Worm (Caenorhabditis elegans) whole organism, L4 larva: Measurements from ENCODE around the gene bath-38.

Source experiments
- F10B5.3 ChIP-seq: sonication (generic microtip); optimal IDR thresholded peaks from 2 replicates; lab custom pipeline; 2016; ENCODE audit warnings: mild to moderate bottlenecking, missing genetic modification characterization, missing compliant biosample characterization
- F26F4.8 ChIP-seq: fragments of 200-800 bp; sonication (Bioruptor generic); conservative IDR thresholded peaks from 2 replicates; pipeline ENCODE4 v1.3.6; 2022; ENCODE audit warnings: missing genetic modification characterization, missing compliant biosample characterization
- F44E2.7 ChIP-seq: fragments of 200-800 bp; sonication (Bioruptor generic); IDR thresholded peaks from 2 replicates; pipeline ENCODE4 v2.1.2; 2022; ENCODE audit warnings: missing genetic modification characterization, missing compliant biosample characterization
- Y105C5A.15 ChIP-seq: fragments of 200-800 bp; sonication (Bioruptor generic); IDR thresholded peaks from 2 replicates; pipeline ENCODE4 v1.3.6; 2022; ENCODE audit warnings: missing genetic modification characterization, missing compliant biosample characterization
- Y75B8A.6 ChIP-seq: fragments of 200-800 bp; sonication (Bioruptor generic); IDR thresholded peaks from 2 replicates; pipeline ENCODE4 v1.3.6; 2022; ENCODE audit warnings: missing genetic modification reagents, missing genetic modification characterization, missing compliant biosample characterization
- aha-1 ChIP-seq: fragments of 150-350 bp; peaks from one replicate; lab custom pipeline; 2014; ENCODE audit warnings: missing biosample characterization, missing genetic modification characterization
- ama-1 ChIP-seq: fragments of 150-350 bp; optimal IDR thresholded peaks from 2 replicates; lab custom pipeline; 2014; ENCODE audit warnings: inconsistent platforms, mixed read lengths
- attf-4 ChIP-seq: sonication (generic microtip); optimal IDR thresholded peaks from 3 replicates; lab custom pipeline; 2017; ENCODE audit warnings: missing biosample characterization, missing genetic modification characterization
- ceh-20 ChIP-seq: fragments of 200-800 bp; sonication (Bioruptor generic); IDR thresholded peaks from 2 replicates; pipeline ENCODE4 v1.3.6; 2022; ENCODE audit warnings: missing genetic modification reagents, missing genetic modification characterization, missing compliant biosample characterization
- ceh-32 ChIP-seq: sonication (generic microtip); optimal IDR thresholded peaks from 2 replicates; lab custom pipeline; 2016; ENCODE audit warnings: mild to moderate bottlenecking, missing genetic modification characterization, missing compliant biosample characterization; ENCODE audit not compliant: poor library complexity
- ceh-62 ChIP-seq: sonication (generic microtip); optimal IDR thresholded peaks from 2 replicates; lab custom pipeline; 2017; ENCODE audit warnings: missing biosample characterization, missing genetic modification characterization
- ceh-82 ChIP-seq: sonication (generic microtip); optimal IDR thresholded peaks from 2 replicates; lab custom pipeline; 2017; ENCODE audit warnings: missing biosample characterization, missing genetic modification characterization
- ces-1 ChIP-seq: fragments of 150-350 bp; sonication (generic microtip); optimal IDR thresholded peaks from 4 replicates; lab custom pipeline; 2014; ENCODE audit warnings: missing biosample characterization, missing genetic modification reagents, missing genetic modification characterization
- cey-2 ChIP-seq: sonication (generic microtip); optimal IDR thresholded peaks from 3 replicates; lab custom pipeline; 2017; ENCODE audit warnings: missing genetic modification characterization, mild to moderate bottlenecking, missing compliant biosample characterization, antibody characterized with exemption, borderline replicate concordance; ENCODE audit not compliant: insufficient read depth
- ctbp-1 ChIP-seq: fragments of 200-800 bp; sonication (Bioruptor generic); IDR thresholded peaks from 2 replicates; pipeline ENCODE4 v1.3.6; 2022; ENCODE audit warnings: missing genetic modification reagents, missing genetic modification characterization, missing compliant biosample characterization
- daf-12 ChIP-seq: fragments of 150-350 bp; optimal IDR thresholded peaks from 2 replicates; lab custom pipeline; 2014; ENCODE audit warnings: missing biosample characterization, missing genetic modification reagents, missing genetic modification characterization
- daf-19 ChIP-seq: fragments of 200-800 bp; sonication (Bioruptor generic); conservative IDR thresholded peaks from 2 replicates; pipeline ENCODE4 v1.3.6; 2022; ENCODE audit warnings: missing genetic modification characterization, missing compliant biosample characterization
- dmd-6 ChIP-seq: fragments of 200-800 bp; sonication (Bioruptor generic); IDR thresholded peaks from 2 replicates; pipeline ENCODE4 v1.3.6; 2022; ENCODE audit warnings: missing genetic modification reagents, missing genetic modification characterization, missing compliant biosample characterization
- dve-1 ChIP-seq: sonication (generic microtip); optimal IDR thresholded peaks from 2 replicates; lab custom pipeline; 2017; ENCODE audit warnings: antibody characterized with exemption, mild to moderate bottlenecking, missing genetic modification characterization, missing compliant biosample characterization; ENCODE audit not compliant: insufficient read depth
- egl-27 ChIP-seq: sonication (generic microtip); optimal IDR thresholded peaks from 3 replicates; lab custom pipeline; 2017; ENCODE audit warnings: missing biosample characterization, missing genetic modification reagents, missing genetic modification characterization
- gei-8 ChIP-seq: fragments of 200-800 bp; sonication (Bioruptor generic); optimal IDR thresholded peaks from 2 replicates; lab custom pipeline; 2018; ENCODE audit warnings: mild to moderate bottlenecking, missing genetic modification characterization, missing compliant biosample characterization
- hif-1 ChIP-seq, 2 experiments: sonication (generic microtip); optimal IDR thresholded peaks; 2 replicates each; lab custom pipeline; 2016 to 2017; ENCODE audit warnings: missing compliant biosample characterization in 2 of 2, missing genetic modification characterization in 2 of 2, missing genetic modification reagents in 2 of 2, missing genotype in 2 of 2, mild to moderate bottlenecking in 1 of 2
- hlh-11 ChIP-seq: fragments of 200-800 bp; sonication (Bioruptor generic); optimal IDR thresholded peaks from 2 replicates; lab custom pipeline; 2018; ENCODE audit warnings: mild to moderate bottlenecking, missing genetic modification characterization, missing compliant biosample characterization
- hlh-30 ChIP-seq: sonication (generic microtip); optimal IDR thresholded peaks from 2 replicates; lab custom pipeline; 2017; ENCODE audit warnings: antibody characterized with exemption, mild to moderate bottlenecking, missing genetic modification characterization, missing compliant biosample characterization; ENCODE audit not compliant: insufficient read depth
- jun-1 ChIP-seq: fragments of 150-350 bp; optimal IDR thresholded peaks from 2 replicates; lab custom pipeline; 2014; ENCODE audit warnings: missing biosample characterization, missing genetic modification reagents, missing genetic modification characterization
- lin-1 ChIP-seq: fragments of 200-800 bp; sonication (Bioruptor generic); IDR thresholded peaks from 2 replicates; pipeline ENCODE4 v1.3.6; 2022; ENCODE audit warnings: missing genetic modification reagents, missing genetic modification characterization, missing compliant biosample characterization
- lin-13 ChIP-seq: fragments of 150-350 bp; optimal IDR thresholded peaks from 2 replicates; lab custom pipeline; 2014; ENCODE audit warnings: missing biosample characterization, missing genetic modification reagents, missing genetic modification characterization
- lin-39 ChIP-seq: fragments of 150-350 bp; optimal IDR thresholded peaks from 2 replicates; lab custom pipeline; 2014; ENCODE audit warnings: missing biosample characterization, missing genetic modification reagents, missing genetic modification characterization
- lir-3 ChIP-seq: sonication (generic microtip); optimal IDR thresholded peaks from 2 replicates; lab custom pipeline; 2016; ENCODE audit warnings: mild to moderate bottlenecking, missing genetic modification characterization, missing compliant biosample characterization
- lsy-2 ChIP-seq, 2 experiments: fragments of 150-350 bp in 1 of 2; sonication (generic microtip) in 1 of 2; optimal IDR thresholded peaks; 2 replicates each; lab custom pipeline; 2014 to 2017; ENCODE audit warnings: missing biosample characterization in 2 of 2, missing genetic modification characterization in 2 of 2
- madf-5 ChIP-seq, 2 experiments: fragments of 200-800 bp; sonication (Bioruptor generic); IDR thresholded peaks; 2 replicates each; pipeline ENCODE4 v1.3.6; 2022; ENCODE audit warnings: missing compliant biosample characterization in 2 of 2, missing genetic modification characterization in 2 of 2
- madf-9 ChIP-seq: fragments of 200-800 bp; sonication (Bioruptor generic); conservative IDR thresholded peaks from 2 replicates; pipeline ENCODE4 v1.3.6; 2022; ENCODE audit warnings: missing genetic modification reagents, missing genetic modification characterization, missing compliant biosample characterization
- mdl-1 ChIP-seq, 2 experiments: fragments of 150-350 bp in 1 of 2; sonication (generic microtip) in 1 of 2; optimal IDR thresholded peaks; 2 replicates each; lab custom pipeline; 2014 to 2017; ENCODE audit warnings: missing biosample characterization in 2 of 2, missing genetic modification characterization in 2 of 2
- mxl-3 ChIP-seq: fragments of 200-800 bp; sonication (Bioruptor generic); optimal IDR thresholded peaks from 2 replicates; lab custom pipeline; 2018; ENCODE audit warnings: mild to moderate bottlenecking, missing genetic modification characterization, missing compliant biosample characterization
- nhr-10 ChIP-seq: fragments of 150-350 bp; optimal IDR thresholded peaks from 2 replicates; lab custom pipeline; 2014; ENCODE audit warnings: missing biosample characterization, missing genetic modification characterization
- nhr-28 ChIP-seq: fragments of 150-350 bp; optimal IDR thresholded peaks from 2 replicates; lab custom pipeline; 2014; ENCODE audit warnings: missing biosample characterization, missing genetic modification characterization
- nhr-6 ChIP-seq: fragments of 150-350 bp; optimal IDR thresholded peaks from 2 replicates; lab custom pipeline; 2014; ENCODE audit warnings: missing biosample characterization, missing genetic modification characterization
- php-3 ChIP-seq: fragments of 200-800 bp; sonication (Bioruptor generic); IDR thresholded peaks from 2 replicates; pipeline ENCODE4 v1.3.6; 2022; ENCODE audit warnings: missing genetic modification reagents, missing genetic modification characterization, missing compliant biosample characterization
- pqm-1 ChIP-seq: sonication (generic microtip); optimal IDR thresholded peaks from 2 replicates; lab custom pipeline; 2017; ENCODE audit warnings: missing biosample characterization, missing genetic modification characterization
- rbr-2 ChIP-seq: sonication (generic microtip); optimal IDR thresholded peaks from 2 replicates; lab custom pipeline; 2016; ENCODE audit warnings: missing genotype, missing genetic modification characterization, missing compliant biosample characterization
- saeg-2 ChIP-seq: fragments of 200-800 bp; sonication (Bioruptor generic); IDR thresholded peaks from 2 replicates; pipeline ENCODE4 v1.3.6; 2022; ENCODE audit warnings: missing genetic modification reagents, missing genetic modification characterization, missing compliant biosample characterization
- set-16 ChIP-seq: fragments of 200-800 bp; sonication (Bioruptor generic); IDR thresholded peaks from 2 replicates; pipeline ENCODE4 v1.3.6; 2022; ENCODE audit warnings: missing genetic modification reagents, missing genetic modification characterization, missing compliant biosample characterization
- skn-1 ChIP-seq: fragments of 150-350 bp; optimal IDR thresholded peaks from 2 replicates; lab custom pipeline; 2014; ENCODE audit warnings: missing biosample characterization, missing genetic modification characterization
- snpc-1.2 ChIP-seq: fragments of 200-800 bp; sonication (Bioruptor generic); IDR thresholded peaks from 2 replicates; pipeline ENCODE4 v1.3.6; 2022; ENCODE audit warnings: missing genetic modification reagents, missing genetic modification characterization, missing compliant biosample characterization
- snpc-4 ChIP-seq: fragments of 150-350 bp; optimal IDR thresholded peaks from 2 replicates; lab custom pipeline; 2014; ENCODE audit warnings: missing biosample characterization, missing genetic modification characterization
- spr-3 ChIP-seq: fragments of 200-800 bp; sonication (Bioruptor generic); optimal IDR thresholded peaks from 2 replicates; lab custom pipeline; 2018; ENCODE audit warnings: mild to moderate bottlenecking, missing genetic modification characterization, missing compliant biosample characterization
- tra-1 ChIP-seq: fragments of 200-800 bp; sonication (Bioruptor generic); IDR thresholded peaks from 2 replicates; pipeline ENCODE4 v1.3.6; 2022; ENCODE audit warnings: missing genetic modification reagents, missing genetic modification characterization, missing compliant biosample characterization
- unc-39 ChIP-seq: sonication (generic microtip); optimal IDR thresholded peaks from 2 replicates; lab custom pipeline; 2017; ENCODE audit warnings: missing biosample characterization, missing genetic modification characterization
- unc-62 ChIP-seq, 3 experiments: fragments of 150-350 bp in 1 of 3; sonication (generic microtip); optimal IDR thresholded peaks in 2 of 3; peaks in 1 of 3; 1 replicate in 1 of 3; 2 replicates in 2 of 3; lab custom pipeline; 2014 to 2017; ENCODE audit warnings: missing biosample characterization in 3 of 3, missing genetic modification characterization in 3 of 3, missing genetic modification reagents in 3 of 3, missing genotype in 1 of 3
- zag-1 ChIP-seq: fragments of 150-350 bp; optimal IDR thresholded peaks from 2 replicates; lab custom pipeline; 2014; ENCODE audit warnings: missing biosample characterization, missing genetic modification characterization
- zfp-2 ChIP-seq: sonication (generic microtip); optimal IDR thresholded peaks from 2 replicates; lab custom pipeline; 2016; ENCODE audit warnings: mild to moderate bottlenecking, missing genetic modification characterization, missing compliant biosample characterization
- zip-2 ChIP-seq: fragments of 150-350 bp; optimal IDR thresholded peaks from 2 replicates; lab custom pipeline; 2014; ENCODE audit warnings: missing biosample characterization, missing genetic modification characterization

The bath-38 gene

ce11 chrII:10001065-10001464 lies 44.0 kb downstream of the bath-38 start, which contains the start of gene nlt-1 (continued):
- TF ChIP-seq hlh-30: peak; percentile 39
- TF ChIP-seq Y75B8A.6 (GFP tag; lab: Robert Waterston, UW): no peak
- TF ChIP-seq gei-8 (GFP tag; lab: Kevin White, UChicago): no peak
- TF ChIP-seq ceh-20: peak; percentile 92
- no peak for TF ChIP-seq jun-1
- no peak for TF ChIP-seq ceh-82 (tag; lab: Kevin White, UChicago)
- no peak for TF ChIP-seq ceh-62 (tag; lab: Kevin White, UChicago)
- TF ChIP-seq F26F4.8: no peak
- peak; percentile 86 for TF ChIP-seq hlh-11 (tag; lab: Kevin White, UChicago)
- peak; percentile 98 for TF ChIP-seq php-3
- no peak for TF ChIP-seq daf-19 (GFP tag; lab: Robert Waterston, UW)
- no peak for TF ChIP-seq egl-27 (tag; lab: Kevin White, UChicago)
- peak; percentile 91 for TF ChIP-seq dmd-6
- TF ChIP-seq cey-2 (tag; lab: Kevin White, UChicago): no peak
- TF ChIP-seq attf-4 (tag; lab: Kevin White, UChicago): no peak
- TF ChIP-seq ctbp-1: no peak
- no peak for TF ChIP-seq F10B5.3 (tag; lab: Kevin White, UChicago)
- peak; percentile 81 for TF ChIP-seq dve-1 (tag; lab: Kevin White, UChicago)
- no peak for TF ChIP-seq lin-13 (GFP tag; lab: Kevin White, UChicago)
- no peak for TF ChIP-seq ama-1 (lab: Kevin White, UChicago)
- peak; percentile 24 for TF ChIP-seq nhr-6 (tag; lab: Kevin White, UChicago)
- TF ChIP-seq zip-2 (tag; lab: Kevin White, UChicago): no peak
- TF ChIP-seq madf-5 (GFP tag; IDR thresholded peaks at IDR 0.05; lab: Robert Waterston, UW): no peak
- TF ChIP-seq snpc-4 (tag; lab: Kevin White, UChicago): no peak
- no peak for TF ChIP-seq mxl-3 (GFP tag; lab: Kevin White, UChicago)
- TF ChIP-seq lir-3 (tag; lab: Kevin White, UChicago): no peak
- TF ChIP-seq skn-1: no peak
- TF ChIP-seq hif-1 (tag; optimal IDR thresholded peaks at IDR 0.05; lab: Kevin White, UChicago): no peak
- TF ChIP-seq snpc-1.2: no peak
- TF ChIP-seq nhr-10 (tag; lab: Kevin White, UChicago): peak; percentile 57
- TF ChIP-seq spr-3 (GFP tag; lab: Kevin White, UChicago): no peak
- TF ChIP-seq unc-39 (tag; lab: Kevin White, UChicago): no peak
- no peak for TF ChIP-seq set-16 (GFP tag; lab: Robert Waterston, UW)
- TF ChIP-seq F44E2.7: no peak
- TF ChIP-seq lin-1 (GFP tag; lab: Robert Waterston, UW): 0 out of 2 replicates have a peak, but pooled peaks have one; percentile 44
- TF ChIP-seq unc-62 (GFP tag; optimal IDR thresholded peaks at IDR 0.05 in 1 of 2; lab: Kevin White, UChicago): peak in 1 of 2 experiments; percentile 20
- TF ChIP-seq unc-62 (tag; optimal IDR thresholded peaks at IDR 0.05; lab: Kevin White, UChicago): no peak
- peak in 1 of 2 experiments; percentile 55 for TF ChIP-seq mdl-1 (tag; optimal IDR thresholded peaks at IDR 0.05; lab: Kevin White, UChicago)
- no peak for TF ChIP-seq lin-39 (tag; lab: Kevin White, UChicago)
- no peak for TF ChIP-seq saeg-2 (GFP tag; lab: Robert Waterston, UW)
- no peak for TF ChIP-seq aha-1 (tag; lab: Kevin White, UChicago)
- TF ChIP-seq ces-1 (GFP tag; lab: Kevin White, UChicago): no peak
- no peak for TF ChIP-seq rbr-2 (tag; lab: Kevin White, UChicago)
- TF ChIP-seq tra-1 (GFP tag; lab: Robert Waterston, UW): peak; percentile 72; the same call in 1 of the 2 replicates
- TF ChIP-seq ceh-32: no peak
- TF ChIP-seq lsy-2 (tag; optimal IDR thresholded peaks at IDR 0.05; lab: Kevin White, UChicago): no peak
- TF ChIP-seq zfp-2: no peak
- TF ChIP-seq zag-1 (tag; lab: Kevin White, UChicago): no peak
- TF ChIP-seq nhr-28 (tag; lab: Kevin White, UChicago): peak; percentile 96
- no peak for TF ChIP-seq Y105C5A.15 (GFP tag; lab: Robert Waterston, UW)
- TF ChIP-seq madf-9 (GFP tag; lab: Robert Waterston, UW): no peak
- no peak for TF ChIP-seq daf-12
- peak; percentile 91 for TF ChIP-seq pqm-1 (tag; lab: Kevin White, UChicago)
